Worm (Caenorhabditis elegans): ENCODE data around the gene fntb-1.

The fntb-1 gene

DNA sequence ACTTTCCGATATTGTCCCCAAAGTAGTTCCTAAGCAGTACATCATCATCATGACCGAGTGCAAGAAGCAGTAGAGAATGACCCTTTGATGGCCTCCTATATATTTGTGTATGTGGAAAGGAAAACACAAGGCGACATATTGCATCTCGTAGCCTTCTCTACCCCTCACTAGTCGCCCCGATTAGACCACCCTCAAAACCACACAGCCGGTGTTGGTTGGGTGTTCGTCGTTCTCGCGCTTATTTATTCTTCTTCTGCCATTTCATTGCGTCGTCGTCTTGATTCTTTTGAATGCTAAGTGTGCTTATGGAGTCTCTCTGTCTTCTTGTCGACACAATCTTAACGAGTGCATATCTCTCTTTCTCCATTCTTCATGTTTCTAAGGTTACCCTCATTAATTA lies 50.8 kb downstream of the fntb-1 start:
- TF ChIP-seq nhr-25 (tag; optimal IDR thresholded peaks at IDR 0.05; ENCODE audit: borderline replicate concordance, insufficient read depth) (peak; percentile 4), nhr-6 (tag; optimal IDR thresholded peaks at IDR 0.05) (peak; percentile 62), dmd-9 (GFP tag; IDR thresholded peaks at IDR 0.05) (no peak), tag-97 (GFP tag; IDR thresholded peaks at IDR 0.05) (no peak), arid-1 (GFP tag; conservative IDR thresholded peaks at IDR 0.05) (no peak), lin-13 (GFP tag; optimal IDR thresholded peaks at IDR 0.05) (no peak), unc-62 (GFP tag; optimal IDR thresholded peaks at IDR 0.05 in 1 of 2) (peak in 1 of 2 experiments; percentile 16), unc-62 (tag; optimal IDR thresholded peaks at IDR 0.05) (no peak), pha-4 (GFP tag; IDR thresholded peaks at IDR 0.05) (no peak), pha-4 (tag; optimal IDR thresholded peaks at IDR 0.05) (no peak), fkh-10 (GFP tag; optimal IDR thresholded peaks at IDR 0.05) (no peak), set-16 (GFP tag; IDR thresholded peaks at IDR 0.05) (no peak), egl-43 (GFP tag; IDR thresholded peaks at IDR 0.05) (no peak), R02D3.7 (tag; optimal IDR thresholded peaks at IDR 0.05) (no peak), zfp-2 (tag; optimal IDR thresholded peaks at IDR 0.05) (no peak), ceh-62 (tag; optimal IDR thresholded peaks at IDR 0.05) (no peak), zip-11 (GFP tag; IDR thresholded peaks at IDR 0.05) (no peak), lin-39 (tag; optimal IDR thresholded peaks at IDR 0.05) (no peak), duxl-1 (tag; optimal IDR thresholded peaks at IDR 0.05; ENCODE audit: poor library complexity) (no peak), nhr-28 (tag; optimal IDR thresholded peaks at IDR 0.05) (peak; percentile 13), jun-1 (tag; optimal IDR thresholded peaks at IDR 0.05) (no peak), lin-1 (GFP tag; IDR thresholded peaks at IDR 0.05) (no peak), hmg-1.1 (GFP tag; IDR thresholded peaks at IDR 0.05) (no peak), spr-1 (tag; optimal IDR thresholded peaks at IDR 0.05) (no peak), zag-1 (tag; optimal IDR thresholded peaks at IDR 0.05) (no peak), nhr-76 (tag; optimal IDR thresholded peaks at IDR 0.05) (no peak), hlh-30 (tag; optimal IDR thresholded peaks at IDR 0.05; ENCODE audit: insufficient read depth) (no peak), daf-16 (GFP tag; optimal IDR thresholded peaks at IDR 0.05) (no peak), daf-16 (tag; optimal IDR thresholded peaks at IDR 0.05) (no peak), saeg-2 (GFP tag; IDR thresholded peaks at IDR 0.05) (no peak)
